Worm (Caenorhabditis elegans) whole organism, L1 larva: Measurements from ENCODE around the gene dnc-4.

Source experiments
- C16A3.4 ChIP-seq: fragments of 150-350 bp; optimal IDR thresholded peaks from 2 replicates; lab custom pipeline; 2014; ENCODE audit warnings: missing biosample characterization, missing genetic modification characterization
- aly-2 ChIP-seq: fragments of 150-350 bp; optimal IDR thresholded peaks from 2 replicates; lab custom pipeline; 2014; ENCODE audit warnings: missing biosample characterization, missing genetic modification characterization
- blmp-1 ChIP-seq: fragments of 150-350 bp; optimal IDR thresholded peaks from 2 replicates; lab custom pipeline; 2014; ENCODE audit warnings: missing biosample characterization, missing genetic modification characterization
- ceh-82 ChIP-seq, 3 experiments: fragments of 150-350 bp in 1 of 3; sonication (generic microtip) in 2 of 3; optimal IDR thresholded peaks; 2 replicates each; lab custom pipeline; 2014 to 2017; ENCODE audit warnings: missing biosample characterization in 3 of 3, missing genetic modification characterization in 3 of 3
- ces-1 ChIP-seq: fragments of 150-350 bp; optimal IDR thresholded peaks from 2 replicates; lab custom pipeline; 2014; ENCODE audit warnings: missing biosample characterization, missing genetic modification reagents, missing genetic modification characterization
- dpl-1 ChIP-seq, 3 experiments: fragments of 150-350 bp in 2 of 3; sonication (generic microtip) in 1 of 3; optimal IDR thresholded peaks; 2 replicates each; lab custom pipeline; 2014 to 2017; ENCODE audit warnings: missing biosample characterization in 3 of 3, missing genetic modification characterization in 3 of 3, missing genetic modification reagents in 3 of 3
- efl-1 ChIP-seq, 4 experiments: fragments of 150-350 bp; optimal IDR thresholded peaks in 3 of 4; peaks in 1 of 4; 1 replicate in 1 of 4; 2 replicates in 3 of 4; lab custom pipeline; 2014; ENCODE audit warnings: missing biosample characterization in 2 of 4, missing genetic modification characterization in 2 of 4, missing genetic modification reagents in 2 of 4
- efl-3 ChIP-seq: fragments of 200-800 bp; sonication (Bioruptor generic); optimal IDR thresholded peaks from 2 replicates; lab custom pipeline; 2018; ENCODE audit warnings: mild to moderate bottlenecking, missing genetic modification characterization, missing compliant biosample characterization
- elt-2 ChIP-seq: sonication (generic microtip); optimal IDR thresholded peaks from 2 replicates; lab custom pipeline; 2016; ENCODE audit warnings: missing genetic modification characterization, mild to moderate bottlenecking, inconsistent platforms, missing compliant biosample characterization, missing genetic modification reagents
- elt-3 ChIP-seq, 6 experiments: fragments of 150-350 bp in 1 of 6; sonication (generic microtip); optimal IDR thresholded peaks; 2 replicates each; lab custom pipeline; 2017 to 2018; ENCODE audit warnings: missing biosample characterization in 6 of 6, missing genetic modification characterization in 6 of 6, inconsistent platforms in 1 of 6
- ets-5 ChIP-seq: fragments of 200-800 bp; sonication (Bioruptor generic); IDR thresholded peaks from 2 replicates; pipeline ENCODE4 v1.3.6; 2022; ENCODE audit warnings: missing genetic modification characterization, missing compliant biosample characterization
- fkh-4 ChIP-seq: sonication (generic microtip); optimal IDR thresholded peaks from 2 replicates; lab custom pipeline; 2016; ENCODE audit warnings: missing compliant biosample characterization, missing genetic modification characterization, borderline replicate concordance
- grh-1 ChIP-seq: fragments of 200-800 bp; sonication (Bioruptor generic); IDR thresholded peaks from 2 replicates; pipeline ENCODE4 v1.3.6; 2022; ENCODE audit warnings: missing genetic modification reagents, missing genetic modification characterization, missing compliant biosample characterization
- lin-14 ChIP-seq: fragments of 200-800 bp; sonication (Bioruptor generic); optimal IDR thresholded peaks from 2 replicates; lab custom pipeline; 2018; ENCODE audit warnings: mild to moderate bottlenecking, missing genetic modification characterization, moderate library complexity, missing compliant biosample characterization
- lin-15B ChIP-seq: fragments of 150-350 bp; sonication (generic microtip); optimal IDR thresholded peaks from 3 replicates; lab custom pipeline; 2014; ENCODE audit warnings: missing biosample characterization, missing genetic modification characterization
- lin-35 ChIP-seq, 2 experiments: fragments of 150-350 bp; optimal IDR thresholded peaks; 2 replicates each; lab custom pipeline; 2014; ENCODE audit warnings: missing biosample characterization in 2 of 2, missing genetic modification characterization in 2 of 2, missing genetic modification reagents in 2 of 2
- lsy-2 ChIP-seq, 2 experiments: fragments of 150-350 bp; optimal IDR thresholded peaks; 2 replicates each; lab custom pipeline; 2014; ENCODE audit warnings: missing biosample characterization in 2 of 2, missing genetic modification characterization in 2 of 2
- mab-9 ChIP-seq: fragments of 200-800 bp; sonication (Bioruptor generic); IDR thresholded peaks from 2 replicates; pipeline ENCODE4 v1.3.6; 2022; ENCODE audit warnings: missing genetic modification reagents, missing genetic modification characterization, missing compliant biosample characterization
- mdl-1 ChIP-seq, 2 experiments: fragments of 150-350 bp; optimal IDR thresholded peaks; 2 replicates each; lab custom pipeline; 2014 to 2017; ENCODE audit warnings: missing biosample characterization in 2 of 2, missing genetic modification characterization in 2 of 2, inconsistent platforms in 1 of 2
- mep-1 ChIP-seq: fragments of 150-350 bp; optimal IDR thresholded peaks from 2 replicates; lab custom pipeline; 2014; ENCODE audit warnings: missing biosample characterization, missing genetic modification characterization
- nhr-19 ChIP-seq: fragments of 200-800 bp; sonication (Bioruptor generic); conservative IDR thresholded peaks from 2 replicates; pipeline ENCODE4 v1.3.6; 2022; ENCODE audit warnings: missing genetic modification characterization, missing compliant biosample characterization
- nhr-20 ChIP-seq: sonication (generic microtip); optimal IDR thresholded peaks from 2 replicates; lab custom pipeline; 2016; ENCODE audit warnings: mild to moderate bottlenecking, missing genetic modification characterization, missing compliant biosample characterization
- nhr-47 ChIP-seq: sonication (generic microtip); optimal IDR thresholded peaks from 2 replicates; lab custom pipeline; 2016; ENCODE audit warnings: mild to moderate bottlenecking, missing genetic modification characterization, moderate library complexity, missing compliant biosample characterization
- nhr-71 ChIP-seq: sonication (generic microtip); optimal IDR thresholded peaks from 2 replicates; lab custom pipeline; 2016; ENCODE audit warnings: mild to moderate bottlenecking, missing genetic modification characterization, moderate library complexity, missing compliant biosample characterization
- nhr-76 ChIP-seq: sonication (generic microtip); optimal IDR thresholded peaks from 2 replicates; lab custom pipeline; 2017; ENCODE audit warnings: missing biosample characterization, missing genetic modification characterization
- nhr-84 ChIP-seq: sonication (generic microtip); optimal IDR thresholded peaks from 2 replicates; lab custom pipeline; 2017; ENCODE audit warnings: missing biosample characterization, missing genetic modification characterization
- nhr-85 ChIP-seq: sonication (generic microtip); peaks from one replicate; lab custom pipeline; 2016; ENCODE audit warnings: missing genetic modification characterization, inconsistent platforms, missing compliant biosample characterization
- nhr-90 ChIP-seq: sonication (generic microtip); optimal IDR thresholded peaks from 2 replicates; lab custom pipeline; 2016; ENCODE audit warnings: mild to moderate bottlenecking, missing genetic modification characterization, missing compliant biosample characterization; ENCODE audit not compliant: poor library complexity
- rnt-1 ChIP-seq: sonication (generic microtip); optimal IDR thresholded peaks from 2 replicates; lab custom pipeline; 2016; ENCODE audit warnings: mild to moderate bottlenecking, missing genetic modification characterization, moderate library complexity, missing compliant biosample characterization
- snpc-4 ChIP-seq: fragments of 150-350 bp; optimal IDR thresholded peaks from 2 replicates; lab custom pipeline; 2014; ENCODE audit warnings: missing biosample characterization, missing genetic modification characterization
- snu-23 ChIP-seq: sonication (generic microtip); optimal IDR thresholded peaks from 2 replicates; lab custom pipeline; 2016; ENCODE audit warnings: missing genetic modification characterization, missing compliant biosample characterization
- sptf-1 ChIP-seq: fragments of 150-350 bp; optimal IDR thresholded peaks from 2 replicates; lab custom pipeline; 2014; ENCODE audit warnings: missing biosample characterization, missing genetic modification characterization
- tbx-2 ChIP-seq: sonication (generic microtip); optimal IDR thresholded peaks from 2 replicates; lab custom pipeline; 2016; ENCODE audit warnings: missing genetic modification characterization, missing compliant biosample characterization
- tlp-1 ChIP-seq: fragments of 150-350 bp; optimal IDR thresholded peaks from 2 replicates; lab custom pipeline; 2014; ENCODE audit warnings: missing biosample characterization, missing genetic modification characterization
- unc-130 ChIP-seq: fragments of 150-350 bp; optimal IDR thresholded peaks from 2 replicates; lab custom pipeline; 2017; ENCODE audit warnings: missing biosample characterization, missing genetic modification characterization, inconsistent platforms
- unc-98 ChIP-seq: fragments of 200-800 bp; sonication (Bioruptor generic); IDR thresholded peaks from 2 replicates; pipeline ENCODE4 v1.3.6; 2022; ENCODE audit warnings: missing genetic modification characterization, missing compliant biosample characterization
- xbp-1 ChIP-seq: sonication (generic microtip); optimal IDR thresholded peaks from 2 replicates; lab custom pipeline; 2016; ENCODE audit warnings: missing genetic modification characterization, missing compliant biosample characterization
- zag-1 ChIP-seq: fragments of 150-350 bp; optimal IDR thresholded peaks from 2 replicates; lab custom pipeline; 2014; ENCODE audit warnings: missing biosample characterization, missing genetic modification characterization

dnc-4 gene

DNA sequence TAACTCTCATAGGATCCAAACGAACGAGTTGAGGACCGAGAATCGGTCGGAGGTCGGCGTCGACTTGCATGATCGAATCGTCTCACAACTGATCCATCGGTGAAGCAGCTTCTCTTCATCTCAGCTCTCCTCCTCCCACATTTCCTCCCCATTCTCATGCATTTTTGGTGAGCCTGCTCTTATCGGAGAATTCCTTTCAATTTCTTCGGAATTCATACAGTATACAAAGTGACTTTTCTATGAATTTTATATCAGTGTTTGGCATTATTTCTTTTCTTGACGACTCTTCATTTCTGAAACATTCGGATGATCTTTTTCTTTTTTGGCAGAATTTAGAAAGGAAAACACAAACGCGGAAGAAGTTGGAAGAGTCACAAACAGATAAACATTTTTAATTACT is 32.5 kb downstream of the dnc-4 start, which contains the start of gene mec-17:
TSS of gene mec-17 (minus strand) at position 101 of the 400 bp plus-strand sequence.
- TF ChIP-seq nhr-76 (no peak), C16A3.4 (tag; lab: Kevin White, UChicago) (no peak), unc-98 (GFP tag; lab: Robert Waterston, UW) (no peak), mdl-1 (tag; optimal IDR thresholded peaks at IDR 0.05; lab: Kevin White, UChicago) (no peak)

DNA sequence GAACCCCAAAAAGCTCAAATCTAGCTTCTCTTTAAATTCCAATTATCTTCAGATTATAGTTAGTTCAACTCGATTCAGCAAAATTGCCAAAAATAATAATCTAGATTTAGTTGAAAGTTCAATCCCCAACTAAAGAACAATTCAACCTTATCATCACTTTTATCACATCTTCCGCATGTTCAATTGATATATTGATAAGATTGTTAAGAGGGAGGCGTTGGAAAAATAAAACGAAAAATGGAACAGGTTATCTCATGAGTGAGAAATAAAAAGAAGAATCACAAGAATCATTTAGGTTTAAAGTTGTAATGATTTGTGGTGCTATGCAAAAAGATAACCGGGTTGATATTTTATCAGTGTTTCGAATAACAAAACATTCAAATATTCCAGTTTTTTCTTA is 33.9 kb downstream of the dnc-4 start:
- TF ChIP-seq nhr-71 (tag; lab: Kevin White, UChicago) (no peak), elt-3 (tag; optimal IDR thresholded peaks at IDR 0.05; lab: Kevin White, UChicago) (peak in 5 of 6 experiments; percentile 31 to 99 (median 85)), lsy-2 (tag; optimal IDR thresholded peaks at IDR 0.05; lab: Kevin White, UChicago) (no peak), lin-35 (GFP tag; optimal IDR thresholded peaks at IDR 0.05; lab: Kevin White, UChicago) (no peak), fkh-4 (tag; lab: Kevin White, UChicago) (no peak), elt-2 (peak; percentile 2), aly-2 (tag; lab: Kevin White, UChicago) (no peak), snu-23 (GFP tag; lab: Kevin White, UChicago) (no peak), unc-98 (GFP tag; lab: Robert Waterston, UW) (no peak), blmp-1 (tag; lab: Kevin White, UChicago) (peak; percentile 55), nhr-84 (tag; lab: Kevin White, UChicago) (no peak), mab-9 (GFP tag; lab: Robert Waterston, UW) (no peak), lin-14 (no peak)

DNA sequence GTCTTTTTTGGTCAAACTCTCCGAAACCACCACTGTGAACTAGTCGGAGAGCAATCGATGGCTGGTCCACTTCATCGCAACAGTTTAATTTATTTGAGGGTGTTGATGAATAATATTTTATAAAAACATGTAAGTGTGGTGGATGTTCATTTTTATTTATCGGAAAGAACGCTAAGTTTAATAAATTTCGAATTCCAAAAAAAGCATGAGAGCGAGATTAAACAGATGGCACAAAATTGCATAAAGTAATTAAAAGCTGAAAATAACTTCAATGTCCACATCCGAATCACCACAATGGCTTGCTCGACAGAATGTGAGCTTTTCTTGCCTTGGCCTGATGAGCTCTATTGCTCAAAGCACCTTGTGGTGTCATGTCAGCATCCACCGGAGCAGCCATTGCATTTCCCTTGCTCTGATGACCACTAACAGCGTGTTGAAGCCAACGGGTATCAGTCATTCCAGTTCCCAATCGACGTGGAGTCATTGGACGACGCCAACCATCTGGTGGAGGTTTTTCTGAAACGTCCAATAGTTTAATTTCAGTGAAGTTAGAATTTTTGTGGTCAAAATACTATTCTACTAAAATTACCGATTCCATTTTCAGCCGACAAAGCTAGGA is 35.8 kb downstream of the dnc-4 start:
- TF ChIP-seq snu-23 (GFP tag; lab: Kevin White, UChicago) (peak; percentile 4), nhr-71 (tag; lab: Kevin White, UChicago) (peak; percentile 14), aly-2 (tag; lab: Kevin White, UChicago) (peak; percentile 50), rnt-1 (tag; lab: Kevin White, UChicago) (peak; percentile 20), nhr-90 (tag; lab: Kevin White, UChicago) (peak; percentile 26), nhr-85 (tag; lab: Kevin White, UChicago) (peak; percentile 26), nhr-84 (tag; lab: Kevin White, UChicago) (no peak), nhr-20 (tag; lab: Kevin White, UChicago) (no peak), efl-1 (optimal IDR thresholded peaks at IDR 0.05; lab: Kevin White, UChicago) (no peak), efl-1 (GFP tag; optimal IDR thresholded peaks at IDR 0.05 in 1 of 2; lab: Kevin White, UChicago) (peak in 1 of 2 experiments; percentile 90)

DNA sequence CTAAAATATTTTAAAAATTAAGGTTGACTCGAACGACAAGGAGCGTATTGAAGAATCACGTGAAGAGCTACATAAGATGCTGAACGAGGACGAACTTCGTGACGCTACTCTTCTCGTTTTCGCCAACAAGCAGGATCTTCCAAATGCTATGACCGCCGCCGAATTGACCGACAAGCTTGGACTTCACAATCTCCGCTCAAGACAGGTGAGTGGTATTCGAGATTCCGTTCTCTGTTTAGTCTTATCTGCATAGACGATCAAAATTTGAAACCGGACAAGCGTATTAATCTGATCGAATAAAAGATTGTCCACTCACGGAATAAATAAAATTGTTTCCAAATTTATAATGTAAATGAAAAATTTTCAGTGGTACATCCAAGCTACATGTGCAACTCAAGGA is 36.6 kb downstream of the dnc-4 start:
- TF ChIP-seq mdl-1 (tag; optimal IDR thresholded peaks at IDR 0.05; lab: Kevin White, UChicago) = no peak
- no peak for TF ChIP-seq nhr-19 (GFP tag; lab: Robert Waterston, UW)
- TF ChIP-seq ces-1 (GFP tag; lab: Kevin White, UChicago) = no peak
- no peak for TF ChIP-seq tbx-2 (tag; lab: Kevin White, UChicago)
- TF ChIP-seq lin-14 = peak; percentile 17
- TF ChIP-seq grh-1 = no peak
- TF ChIP-seq nhr-90 (tag; lab: Kevin White, UChicago) = no peak
- TF ChIP-seq snpc-4 (tag; lab: Kevin White, UChicago) = no peak
- TF ChIP-seq unc-98 (GFP tag; lab: Robert Waterston, UW) = no peak
- TF ChIP-seq nhr-71 (tag; lab: Kevin White, UChicago) = no peak
- no peak for TF ChIP-seq ets-5
- TF ChIP-seq nhr-85 (tag; lab: Kevin White, UChicago) = peak; percentile 78
- TF ChIP-seq nhr-20 (tag; lab: Kevin White, UChicago) = no peak
- no peak for TF ChIP-seq mep-1 (tag; lab: Kevin White, UChicago)
- TF ChIP-seq sptf-1 (tag; lab: Kevin White, UChicago) = no peak

DNA sequence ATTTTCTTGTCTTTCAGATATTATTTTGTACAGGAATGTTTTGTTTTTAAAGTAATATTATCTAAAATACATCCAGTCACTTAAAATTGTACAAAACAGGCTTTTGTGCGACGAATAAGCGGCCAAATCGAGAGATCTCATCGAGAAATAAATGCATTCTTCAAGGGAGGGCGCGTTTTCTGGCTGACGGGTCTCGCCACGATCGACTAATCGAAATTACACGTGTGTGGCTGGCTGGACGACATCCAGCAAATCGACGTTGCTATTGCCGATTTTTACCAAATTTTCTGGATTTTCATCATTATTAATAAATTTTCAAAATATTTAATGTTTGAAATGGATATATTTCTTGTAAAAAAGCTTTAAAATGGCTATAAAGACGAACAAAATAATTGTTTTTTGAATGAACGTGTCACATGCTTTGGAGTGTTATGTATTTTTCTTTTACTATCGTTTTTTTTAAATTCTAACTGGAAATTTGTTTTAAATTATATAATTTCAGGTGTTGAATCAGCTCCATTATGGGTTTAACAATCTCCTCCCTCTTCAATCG is 37.5 kb downstream of the dnc-4 start, which contains the start of gene arf-5:
TSS of gene arf-5 (plus strand) at position 503 of the 553 bp plus-strand sequence.
- TF ChIP-seq mab-9 (GFP tag; lab: Robert Waterston, UW) = no peak
- TF ChIP-seq zag-1 (tag; lab: Kevin White, UChicago) = no peak
- TF ChIP-seq mdl-1 (tag; optimal IDR thresholded peaks at IDR 0.05; lab: Kevin White, UChicago) = peak in 1 of 2 experiments; percentile 57
- peak; percentile 35 for TF ChIP-seq lin-14
- peak; percentile 1 for TF ChIP-seq nhr-47 (tag; lab: Kevin White, UChicago)
- peak in 2 of 3 experiments; percentile 11 to 42 for TF ChIP-seq dpl-1 (GFP tag; optimal IDR thresholded peaks at IDR 0.05; lab: Kevin White, UChicago)
- TF ChIP-seq elt-3 (tag; optimal IDR thresholded peaks at IDR 0.05; lab: Kevin White, UChicago) = peak in 1 of 6 experiments; percentile 3
- TF ChIP-seq lin-15B (tag; lab: Kevin White, UChicago) = no peak
- no peak for TF ChIP-seq grh-1
- peak; percentile 53 for TF ChIP-seq blmp-1 (tag; lab: Kevin White, UChicago)
- peak in 1 of 3 experiments; percentile 25 for TF ChIP-seq ceh-82 (tag; optimal IDR thresholded peaks at IDR 0.05; lab: Kevin White, UChicago)
- TF ChIP-seq xbp-1 (tag; lab: Kevin White, UChicago) = peak; percentile 42
- TF ChIP-seq tlp-1 = no peak
- no peak for TF ChIP-seq elt-2
- TF ChIP-seq snu-23 (GFP tag; lab: Kevin White, UChicago) = peak; percentile 27
- no peak for TF ChIP-seq unc-130 (tag; lab: Kevin White, UChicago)
- peak; percentile 36 to 51 for TF ChIP-seq lin-35 (GFP tag; optimal IDR thresholded peaks at IDR 0.05; lab: Kevin White, UChicago)
- peak; percentile 20 for TF ChIP-seq nhr-71 (tag; lab: Kevin White, UChicago)
- TF ChIP-seq lsy-2 (tag; optimal IDR thresholded peaks at IDR 0.05; lab: Kevin White, UChicago) = peak; percentile 34 to 55
- peak; percentile 27 to 32 for TF ChIP-seq efl-1 (optimal IDR thresholded peaks at IDR 0.05; lab: Kevin White, UChicago)
- TF ChIP-seq efl-1 (GFP tag; optimal IDR thresholded peaks at IDR 0.05 in 1 of 2; lab: Kevin White, UChicago) = peak; percentile 32 to 37
- TF ChIP-seq efl-3 (GFP tag; lab: Kevin White, UChicago) = no peak
